Worm (Caenorhabditis elegans): Measurements from ENCODE around the gene set-8.

DNA sequence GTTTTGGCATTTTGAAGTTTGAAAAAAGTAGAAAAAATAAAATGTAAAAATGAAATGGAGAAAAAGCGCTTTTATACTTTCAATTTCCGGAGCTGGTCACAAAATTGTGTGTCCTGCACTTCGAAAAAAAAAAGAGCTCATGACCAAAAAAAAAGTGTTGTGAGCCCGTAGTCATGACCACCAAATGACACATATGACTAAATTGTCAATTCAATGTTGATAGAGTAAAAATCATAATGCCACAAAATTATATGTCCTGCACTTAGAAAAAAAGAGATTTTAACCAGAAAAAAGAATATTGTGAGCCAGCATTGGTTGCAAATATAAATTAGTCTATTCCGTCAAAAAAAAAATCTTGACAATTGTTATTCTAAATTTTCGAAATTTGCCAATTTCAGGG is 47.3 kb upstream of the set-8 start, which contains the start of gene F02C12.2:
- TF ChIP-seq him-1 (tag; optimal IDR thresholded peaks at IDR 0.05) (no peak), W03F9.2 (tag; optimal IDR thresholded peaks at IDR 0.05) (no peak), dao-5 (tag; optimal IDR thresholded peaks at IDR 0.05) (no peak)

Data from whole organism, L4/young adult.